Worm (Caenorhabditis elegans) whole organism, L4 larva: ENCODE data around the gene K08F11.1.
"Not testable (repeated sequence)": the region's sequence is repeated elsewhere in the genome, so short reads cannot be mapped to it uniquely, and the experiment has no call there.

ENCODE experiments used
- F49E8.2 ChIP-seq: sonication (generic microtip); optimal IDR thresholded peaks from 2 replicates; lab custom pipeline; 2016; ENCODE audit warnings: missing compliant biosample characterization, mild to moderate bottlenecking, missing genetic modification characterization, borderline replicate concordance
- ama-1 ChIP-seq: fragments of 150-350 bp; optimal IDR thresholded peaks from 2 replicates; lab custom pipeline; 2014; ENCODE audit warnings: inconsistent platforms, mixed read lengths
- ceh-28 ChIP-seq: fragments of 150-350 bp; optimal IDR thresholded peaks from 2 replicates; lab custom pipeline; 2014; ENCODE audit warnings: missing biosample characterization, missing genetic modification reagents, missing genetic modification characterization
- ces-1 ChIP-seq: fragments of 150-350 bp; sonication (generic microtip); optimal IDR thresholded peaks from 4 replicates; lab custom pipeline; 2014; ENCODE audit warnings: missing biosample characterization, missing genetic modification reagents, missing genetic modification characterization
- daf-8 ChIP-seq: fragments of 200-800 bp; sonication (Bioruptor generic); IDR thresholded peaks from 2 replicates; pipeline ENCODE4 v1.3.6; 2022; ENCODE audit warnings: missing genetic modification characterization, missing compliant biosample characterization
- jun-1 ChIP-seq: fragments of 150-350 bp; optimal IDR thresholded peaks from 2 replicates; lab custom pipeline; 2014; ENCODE audit warnings: missing biosample characterization, missing genetic modification reagents, missing genetic modification characterization
- madf-5 ChIP-seq, 2 experiments: fragments of 200-800 bp; sonication (Bioruptor generic); IDR thresholded peaks; 2 replicates each; pipeline ENCODE4 v1.3.6; 2022; ENCODE audit warnings: missing compliant biosample characterization in 2 of 2, missing genetic modification characterization in 2 of 2
- nhr-28 ChIP-seq: fragments of 150-350 bp; optimal IDR thresholded peaks from 2 replicates; lab custom pipeline; 2014; ENCODE audit warnings: missing biosample characterization, missing genetic modification characterization
- sdz-12 ChIP-seq: fragments of 200-800 bp; sonication (Bioruptor generic); optimal IDR thresholded peaks from 2 replicates; lab custom pipeline; 2018; ENCODE audit warnings: mild to moderate bottlenecking, missing genetic modification characterization, missing compliant biosample characterization
- unc-130 ChIP-seq: sonication (generic microtip); optimal IDR thresholded peaks from 2 replicates; lab custom pipeline; 2016; ENCODE audit warnings: missing genetic modification reagents, missing genetic modification characterization, missing compliant biosample characterization
- unc-62 ChIP-seq, 3 experiments: fragments of 150-350 bp in 1 of 3; sonication (generic microtip); optimal IDR thresholded peaks in 2 of 3; peaks in 1 of 3; 1 replicate in 1 of 3; 2 replicates in 2 of 3; lab custom pipeline; 2014 to 2017; ENCODE audit warnings: missing biosample characterization in 3 of 3, missing genetic modification characterization in 3 of 3, missing genetic modification reagents in 3 of 3, missing genotype in 1 of 3
- ztf-11 ChIP-seq: fragments of 150-350 bp; optimal IDR thresholded peaks from 2 replicates; lab custom pipeline; 2014; ENCODE audit warnings: missing biosample characterization, missing genetic modification characterization

DNA sequence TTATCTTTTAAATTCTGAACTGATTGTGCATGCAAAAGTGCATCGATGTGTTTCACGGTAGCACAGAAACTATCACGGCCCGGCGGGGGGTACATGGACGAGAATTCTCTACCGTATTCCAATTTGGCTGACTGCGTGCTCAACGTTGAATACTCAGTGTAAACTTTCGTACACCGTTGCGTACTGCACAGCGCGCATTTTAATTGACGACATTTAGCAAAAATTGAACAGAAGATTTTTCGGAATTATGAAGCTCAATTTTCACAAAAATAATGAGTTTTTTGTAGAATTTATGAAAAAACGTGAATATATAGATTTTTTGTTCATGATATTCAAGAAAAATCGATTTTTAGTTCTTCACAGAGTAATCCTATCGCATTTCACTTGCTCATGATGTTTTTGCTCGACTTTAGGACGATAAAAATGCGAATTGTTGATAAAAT lies 837 bp downstream of the K08F11.1 start:
- TF ChIP-seq ama-1 (lab: Kevin White, UChicago); sdz-12; nhr-28 (tag; lab: Kevin White, UChicago); ces-1 (GFP tag; lab: Kevin White, UChicago); ceh-28 (tag; lab: Kevin White, UChicago); ztf-11; unc-62 (GFP tag; optimal IDR thresholded peaks at IDR 0.05 in 1 of 2; lab: Kevin White, UChicago); unc-62 (tag; optimal IDR thresholded peaks at IDR 0.05; lab: Kevin White, UChicago): not testable (repeated sequence)
- peak; percentile 100 for TF ChIP-seq daf-8 (GFP tag; lab: Robert Waterston, UW)
- TF ChIP-seq unc-130 = peak; percentile 1
- TF ChIP-seq madf-5 (GFP tag; IDR thresholded peaks at IDR 0.05; lab: Robert Waterston, UW) = peak; percentile 95 to 100
- TF ChIP-seq F49E8.2 (tag; lab: Kevin White, UChicago) = peak; percentile 49
- TF ChIP-seq jun-1 = peak; percentile 1
